Fruit fly (Drosophila melanogaster) whole organism, pupa: Measurements from ENCODE around the gene CG46026.

Experiments
- CG10348 ChIP-seq: fragments of 200-800 bp; sonication (Bioruptor generic); IDR thresholded peaks from 2 replicates; pipeline ENCODE4 v1.3.6; 2022; ENCODE audit warnings: missing biosample characterization, missing genetic modification characterization
- CG12605 ChIP-seq: fragments of 200-800 bp; sonication (Bioruptor generic); IDR thresholded peaks from 2 replicates; pipeline ENCODE4 v1.3.6; 2022; ENCODE audit warnings: missing biosample characterization, missing genetic modification characterization
- CG13204 ChIP-seq: fragments of 200-800 bp; sonication (Bioruptor generic); optimal IDR thresholded peaks from 2 replicates; lab custom pipeline; 2018; ENCODE audit warnings: missing biosample characterization, mild to moderate bottlenecking, missing genetic modification characterization, moderate library complexity
- CG14655 ChIP-seq: fragments of 200-800 bp; sonication (Bioruptor generic); optimal IDR thresholded peaks from 3 replicates; lab custom pipeline; 2017; ENCODE audit warnings: mild to moderate bottlenecking, missing biosample characterization, missing genetic modification reagents, missing genetic modification characterization
- CG15710 ChIP-seq: fragments of 200-800 bp; sonication (Bioruptor generic); optimal IDR thresholded peaks from 2 replicates; lab custom pipeline; 2018; ENCODE audit warnings: missing biosample characterization, mild to moderate bottlenecking, missing genetic modification characterization, moderate library complexity
- CG17806 ChIP-seq: fragments of 200-800 bp; sonication (Bioruptor generic); optimal IDR thresholded peaks from 2 replicates; lab custom pipeline; 2018; ENCODE audit warnings: missing biosample characterization, mild to moderate bottlenecking, missing genetic modification characterization, moderate library complexity
- CG32121 ChIP-seq: fragments of 200-800 bp; sonication (Bioruptor generic); IDR thresholded peaks from 2 replicates; pipeline ENCODE4 v1.3.6; 2022; ENCODE audit warnings: missing biosample characterization, missing genetic modification characterization
- CG34367 ChIP-seq: fragments of 200-800 bp; sonication (Bioruptor generic); optimal IDR thresholded peaks from 2 replicates; lab custom pipeline; 2018; ENCODE audit warnings: missing biosample characterization, mild to moderate bottlenecking, missing genetic modification characterization
- CG4496 ChIP-seq: fragments of 200-800 bp; sonication (Bioruptor generic); IDR thresholded peaks from 3 replicates; pipeline ENCODE4 v1.3.6; 2022; ENCODE audit warnings: missing biosample characterization, missing genetic modification characterization
- CG8159 ChIP-seq: fragments of 200-800 bp; sonication (Bioruptor generic); optimal IDR thresholded peaks from 3 replicates; lab custom pipeline; 2018; ENCODE audit warnings: missing biosample characterization, mild to moderate bottlenecking, missing genetic modification characterization, moderate library complexity
- CG8301 ChIP-seq: fragments of 200-800 bp; sonication (Bioruptor generic); optimal IDR thresholded peaks from 2 replicates; lab custom pipeline; 2018; ENCODE audit warnings: missing biosample characterization, mild to moderate bottlenecking, missing genetic modification characterization
- CG9948 ChIP-seq: fragments of 200-800 bp; sonication (Bioruptor generic); optimal IDR thresholded peaks from 2 replicates; lab custom pipeline; 2018; ENCODE audit warnings: missing biosample characterization, mild to moderate bottlenecking, missing genetic modification characterization, moderate library complexity
- D1 ChIP-seq: fragments of 200-800 bp; sonication (Bioruptor generic); optimal IDR thresholded peaks from 2 replicates; lab custom pipeline; 2018; ENCODE audit warnings: missing biosample characterization, mild to moderate bottlenecking, missing genetic modification characterization, moderate library complexity
- EcR ChIP-seq: fragments of 200-800 bp; sonication (Bioruptor generic); optimal IDR thresholded peaks from 3 replicates; lab custom pipeline; 2019; ENCODE audit warnings: missing biosample characterization, missing genetic modification characterization, mild to moderate bottlenecking, moderate library complexity, missing genetic modification reagents
- Ets98B ChIP-seq: fragments of 200-800 bp; sonication (Bioruptor generic); IDR thresholded peaks from 2 replicates; pipeline ENCODE4 v1.3.6; 2022; ENCODE audit warnings: missing biosample characterization, missing genetic modification characterization
- Pif1A ChIP-seq: fragments of 200-800 bp; sonication (Bioruptor generic); optimal IDR thresholded peaks from 3 replicates; lab custom pipeline; 2016; ENCODE audit warnings: missing biosample characterization, missing genetic modification characterization
- Pif1B ChIP-seq: fragments of 200-800 bp; sonication (Bioruptor generic); optimal IDR thresholded peaks from 3 replicates; lab custom pipeline; 2016; ENCODE audit warnings: missing biosample characterization, missing genetic modification characterization
- Snoo ChIP-seq: fragments of 200-800 bp; sonication (Bioruptor generic); optimal IDR thresholded peaks from 3 replicates; lab custom pipeline; 2017; ENCODE audit warnings: missing biosample characterization, mild to moderate bottlenecking, missing genetic modification characterization, inconsistent platforms
- fd96Ca ChIP-seq: fragments of 200-800 bp; sonication (Bioruptor generic); IDR thresholded peaks from 3 replicates; pipeline ENCODE4 v1.3.6; 2022; ENCODE audit warnings: missing biosample characterization, missing genetic modification characterization
- gl ChIP-seq: fragments of 200-800 bp; sonication (Bioruptor generic); optimal IDR thresholded peaks from 2 replicates; lab custom pipeline; 2018; ENCODE audit warnings: missing biosample characterization, mild to moderate bottlenecking, missing genetic modification characterization
- rn ChIP-seq: fragments of 200-800 bp; sonication (Bioruptor generic); IDR thresholded peaks from 2 replicates; pipeline ENCODE4 v1.3.6; 2022; ENCODE audit warnings: missing biosample characterization, missing genetic modification characterization

CG46026 gene

dm6 chr3R:6285100-6285499, 21.6 kb upstream of the CG46026 start, which contains the start of gene CG15597:
Gene CG15597 (minus strand): TSS chr3R:6285200.
- TF ChIP-seq Ets98B (GFP tag; lab: Robert Waterston, UW): no peak
- no peak for TF ChIP-seq CG8301 (tag; lab: Kevin White, UChicago)
- no peak for TF ChIP-seq gl
- no peak for TF ChIP-seq fd96Ca (GFP tag; lab: Robert Waterston, UW)
- TF ChIP-seq D1 (tag; lab: Kevin White, UChicago): no peak
- no peak for TF ChIP-seq CG12605 (GFP tag; lab: Robert Waterston, UW)
- no peak for TF ChIP-seq CG9948 (tag; lab: Kevin White, UChicago)
- TF ChIP-seq CG10348 (GFP tag; lab: Robert Waterston, UW): no peak
- no peak for TF ChIP-seq rn
- TF ChIP-seq, all 21 proteins: peak for 0

dm6 chr3R:6287433-6287832, 19.3 kb upstream of the CG46026 start, which contains the start of gene CG15594:
Gene CG15594 (plus strand): TSS chr3R:6287733.
- TF ChIP-seq CG10348 (GFP tag; lab: Robert Waterston, UW) (no peak), CG34367 (tag; lab: Kevin White, UChicago) (no peak), CG17806 (no peak), gl (no peak), CG13204 (GFP tag; lab: Kevin White, UChicago) (no peak), Pif1A (GFP tag; lab: Kevin White, UChicago) (no peak)

DNA sequence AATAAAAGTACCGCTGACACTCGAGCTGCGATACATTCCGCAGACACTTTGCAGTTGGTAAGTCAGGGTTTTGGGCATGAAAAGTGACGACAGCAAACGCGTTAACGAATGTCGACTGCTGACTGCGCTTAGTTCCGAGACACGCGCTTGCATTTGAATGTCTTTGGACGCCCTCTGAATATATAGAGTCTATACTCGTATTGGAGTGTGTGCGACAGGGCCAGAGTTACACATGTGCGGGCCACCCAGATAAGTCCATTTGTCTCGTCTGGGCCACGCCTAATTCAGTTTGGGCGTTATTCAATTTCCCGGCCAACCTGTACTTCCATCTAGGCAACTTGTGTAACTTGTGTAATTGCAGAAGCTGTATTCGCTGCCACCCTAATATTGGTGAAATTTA, 16.4 kb upstream of the CG46026 start:
- TF ChIP-seq CG34367 (tag; lab: Kevin White, UChicago) (no peak), Snoo (no peak), CG8159 (tag; lab: Kevin White, UChicago) (no peak), Ets98B (GFP tag; lab: Robert Waterston, UW) (no peak), CG13204 (GFP tag; lab: Kevin White, UChicago) (no peak), CG12605 (GFP tag; lab: Robert Waterston, UW) (no peak), CG10348 (GFP tag; lab: Robert Waterston, UW) (no peak), CG15710 (no peak), CG8301 (tag; lab: Kevin White, UChicago) (no peak), EcR (GFP tag; lab: Kevin White, UChicago) (no peak), CG32121 (no peak), fd96Ca (GFP tag; lab: Robert Waterston, UW) (no peak), CG17806 (no peak), CG4496 (no peak), D1 (tag; lab: Kevin White, UChicago) (no peak)

DNA sequence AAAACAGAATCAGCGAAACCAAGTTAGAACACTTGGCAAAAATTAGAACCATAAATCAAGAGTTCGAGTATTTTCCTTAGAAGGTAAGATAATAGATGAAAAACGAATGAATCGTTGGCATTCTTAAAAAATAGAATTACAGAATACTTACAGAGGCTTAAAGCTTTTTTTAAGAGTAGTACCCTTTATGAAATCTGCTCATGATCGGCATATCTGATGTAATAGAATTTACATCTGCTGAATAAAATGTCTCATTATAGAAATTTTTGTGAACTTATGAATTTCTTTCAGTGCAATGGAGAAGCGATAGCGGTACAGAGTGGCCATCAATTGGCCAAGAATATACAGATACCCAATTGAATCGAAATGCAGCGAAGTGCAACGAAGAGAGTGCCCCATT, 15.2 kb upstream of the CG46026 start, which contains the start of gene Osi13:
Gene Osi13 (plus strand): TSS at position 301 of the 400 bp plus-strand sequence.
- TF ChIP-seq Snoo (no peak), CG10348 (GFP tag; lab: Robert Waterston, UW) (no peak), CG34367 (tag; lab: Kevin White, UChicago) (no peak), D1 (tag; lab: Kevin White, UChicago) (no peak), Pif1B (no peak), Pif1A (GFP tag; lab: Kevin White, UChicago) (no peak), CG8301 (tag; lab: Kevin White, UChicago) (peak; percentile 11), CG12605 (GFP tag; lab: Robert Waterston, UW) (no peak), gl (no peak), CG14655 (peak; percentile 10), CG17806 (no peak), fd96Ca (GFP tag; lab: Robert Waterston, UW) (no peak), CG9948 (tag; lab: Kevin White, UChicago) (no peak), CG15710 (no peak), CG8159 (tag; lab: Kevin White, UChicago) (no peak), CG4496 (no peak), rn (no peak)

DNA sequence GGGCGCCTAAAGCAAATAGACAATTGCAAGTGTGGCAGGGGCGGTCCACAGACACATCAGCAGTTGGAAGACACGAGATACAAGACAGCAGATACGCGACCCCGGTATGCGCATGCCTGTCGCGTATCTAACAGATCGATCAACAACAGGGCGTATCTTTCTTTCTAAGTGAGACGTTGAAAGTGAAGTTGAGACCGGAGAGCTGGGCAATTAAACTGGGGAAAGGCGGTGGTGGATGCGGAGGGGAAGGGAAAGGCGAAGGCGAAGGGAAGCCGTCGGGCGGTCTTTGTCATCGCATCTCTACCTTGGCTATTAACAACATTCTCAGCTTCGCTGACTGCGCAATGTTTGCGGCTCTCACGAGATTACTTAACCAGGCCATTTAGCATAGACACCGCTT, 12.6 kb upstream of the CG46026 start:
- TF ChIP-seq CG17806: no peak
- no peak for TF ChIP-seq EcR (GFP tag; lab: Kevin White, UChicago)
- no peak for TF ChIP-seq CG4496
- TF ChIP-seq CG9948 (tag; lab: Kevin White, UChicago): no peak
- TF ChIP-seq Pif1B: no peak
- no peak for TF ChIP-seq CG34367 (tag; lab: Kevin White, UChicago)
- TF ChIP-seq gl: no peak
- no peak for TF ChIP-seq D1 (tag; lab: Kevin White, UChicago)
- no peak for TF ChIP-seq Snoo
- TF ChIP-seq CG12605 (GFP tag; lab: Robert Waterston, UW): no peak
- no peak for TF ChIP-seq CG13204 (GFP tag; lab: Kevin White, UChicago)
- TF ChIP-seq CG8301 (tag; lab: Kevin White, UChicago): no peak
- no peak for TF ChIP-seq Pif1A (GFP tag; lab: Kevin White, UChicago)
- no peak for TF ChIP-seq CG10348 (GFP tag; lab: Robert Waterston, UW)

DNA sequence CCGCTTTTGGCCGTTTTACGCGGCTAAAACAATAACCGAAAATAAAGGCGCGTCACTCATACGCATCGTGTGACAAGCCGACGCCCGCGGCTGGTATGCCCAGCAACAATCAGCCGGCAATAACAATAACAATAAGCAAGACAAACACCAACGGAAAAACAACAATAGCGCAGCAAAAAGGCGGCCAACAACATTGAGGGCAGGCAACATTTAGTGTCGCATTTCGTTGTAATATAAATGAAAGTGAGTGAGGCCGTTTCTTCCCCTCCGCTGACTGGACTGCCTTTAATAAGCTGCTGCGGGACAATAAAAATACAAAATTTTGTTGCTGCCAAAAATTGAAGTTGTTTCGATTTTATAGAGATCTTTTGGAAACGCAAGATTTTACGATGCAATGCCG, 9.5 kb upstream of the CG46026 start:
- TF ChIP-seq CG8159 (tag; lab: Kevin White, UChicago) (no peak), CG4496 (no peak), CG15710 (no peak), CG13204 (GFP tag; lab: Kevin White, UChicago) (no peak), Ets98B (GFP tag; lab: Robert Waterston, UW) (no peak), EcR (GFP tag; lab: Kevin White, UChicago) (no peak), Pif1B (no peak), CG10348 (GFP tag; lab: Robert Waterston, UW) (no peak), gl (no peak)

DNA sequence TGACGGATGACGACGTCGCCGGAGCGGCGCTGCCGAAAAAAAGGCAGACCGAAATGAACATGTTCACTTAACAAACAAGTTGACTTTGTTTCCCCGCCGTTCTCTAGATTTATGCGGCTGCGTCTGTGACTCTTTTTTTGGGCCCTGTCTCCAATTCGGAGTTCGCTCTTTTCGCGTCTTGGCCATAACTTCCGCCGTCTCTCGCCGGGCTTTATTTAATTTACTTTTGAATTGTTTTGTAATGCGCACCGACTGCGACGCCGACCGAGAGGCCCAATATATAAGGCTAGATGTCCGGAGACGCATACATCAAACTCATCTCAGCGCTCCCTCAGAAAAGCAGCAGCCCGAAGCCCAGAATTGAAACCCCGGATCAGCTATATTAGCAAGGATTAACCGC, 7.9 kb upstream of the CG46026 start, which contains the start of gene Osi14:
Gene Osi14 (plus strand): TSS at position 301 of the 400 bp plus-strand sequence.
- TF ChIP-seq CG17806 (no peak), EcR (GFP tag; lab: Kevin White, UChicago) (no peak), Pif1A (GFP tag; lab: Kevin White, UChicago) (no peak), CG34367 (tag; lab: Kevin White, UChicago) (no peak), CG8301 (tag; lab: Kevin White, UChicago) (no peak), CG4496 (no peak), CG15710 (no peak), D1 (tag; lab: Kevin White, UChicago) (no peak), CG12605 (GFP tag; lab: Robert Waterston, UW) (no peak), rn (no peak), gl (no peak), CG32121 (no peak), CG14655 (no peak), CG10348 (GFP tag; lab: Robert Waterston, UW) (no peak)
- TF ChIP-seq, all 21 proteins: peak for 0
